Worm (Caenorhabditis elegans) whole organism, L4 larva: ENCODE data around the gene blos-2.

Source experiments
- ces-1 ChIP-seq: fragments of 150-350 bp; sonication (generic microtip); optimal IDR thresholded peaks from 4 replicates; lab custom pipeline; 2014; ENCODE audit warnings: missing biosample characterization, missing genetic modification reagents, missing genetic modification characterization
- nhr-237 ChIP-seq: sonication (generic microtip); optimal IDR thresholded peaks from 2 replicates; lab custom pipeline; 2017; ENCODE audit warnings: missing biosample characterization, missing genetic modification characterization
- nhr-25 ChIP-seq: sonication (generic microtip); optimal IDR thresholded peaks from 2 replicates; lab custom pipeline; 2017; ENCODE audit warnings: missing genetic modification characterization, mild to moderate bottlenecking, missing compliant biosample characterization, antibody characterized with exemption, moderate library complexity, borderline replicate concordance; ENCODE audit not compliant: insufficient read depth
- pha-4 ChIP-seq, 2 experiments: fragments of 150-350 bp in 1 of 2; fragments of 200-800 bp in 1 of 2; sonication (Bioruptor generic) in 1 of 2; IDR thresholded peaks in 1 of 2; optimal IDR thresholded peaks in 1 of 2; 2 replicates each; pipeline versions ENCODE4 v1.3.6 to Lab custom; 2014 to 2022; ENCODE audit warnings: missing genetic modification characterization in 2 of 2, missing genetic modification reagents in 2 of 2, missing biosample characterization in 1 of 2, missing compliant biosample characterization in 1 of 2

- TF ChIP-seq nhr-25 (tag; lab: Kevin White, UChicago) (no peak), pha-4 (GFP tag; IDR thresholded peaks at IDR 0.05; lab: Robert Waterston, UW) (no peak), pha-4 (tag; optimal IDR thresholded peaks at IDR 0.05; lab: Kevin White, UChicago) (no peak), ces-1 (GFP tag; lab: Kevin White, UChicago) (no peak), nhr-237 (tag; lab: Kevin White, UChicago) (no peak)
Measured at ce11 chrIV:6327363-6328015, 6.5 kb upstream of the blos-2 start.
